Worm (Caenorhabditis elegans) whole organism, late embryonic: ENCODE results near the gene inf-1.
A peak's percentile ranks its signal among the peaks of the same experiment; 100 is the strongest.

ENCODE experiments used
- C08G9.2 ChIP-seq: sonication (generic microtip); optimal IDR thresholded peaks from 2 replicates; lab custom pipeline; 2016; ENCODE audit warnings: mild to moderate bottlenecking, missing genetic modification characterization, moderate library complexity, missing compliant biosample characterization
- ceh-9 ChIP-seq: sonication (generic microtip); optimal IDR thresholded peaks from 2 replicates; lab custom pipeline; 2016; ENCODE audit warnings: mild to moderate bottlenecking, missing genetic modification characterization, inconsistent platforms, missing compliant biosample characterization
- elt-2 ChIP-seq: sonication (generic microtip); optimal IDR thresholded peaks from 2 replicates; lab custom pipeline; 2016; ENCODE audit warnings: missing genetic modification reagents, missing genetic modification characterization, missing compliant biosample characterization
- hlh-13 ChIP-seq: fragments of 200-800 bp; sonication (Bioruptor generic); optimal IDR thresholded peaks from 2 replicates; lab custom pipeline; 2018; ENCODE audit warnings: mild to moderate bottlenecking, missing genetic modification characterization, missing compliant biosample characterization
- lin-11 ChIP-seq: fragments of 200-800 bp; sonication (Bioruptor generic); optimal IDR thresholded peaks from 2 replicates; lab custom pipeline; 2018; ENCODE audit warnings: mild to moderate bottlenecking, missing genetic modification characterization, missing compliant biosample characterization
- nhr-11 ChIP-seq: fragments of 150-350 bp; optimal IDR thresholded peaks from 2 replicates; lab custom pipeline; 2014; ENCODE audit warnings: missing biosample characterization, missing genetic modification characterization
- pha-4 ChIP-seq: fragments of 150-350 bp; optimal IDR thresholded peaks from 2 replicates; lab custom pipeline; 2018; ENCODE audit warnings: missing biosample characterization, missing genetic modification reagents, missing genetic modification characterization
- unc-55 ChIP-seq: sonication (generic microtip); optimal IDR thresholded peaks from 2 replicates; lab custom pipeline; 2017; ENCODE audit warnings: missing biosample characterization, missing genetic modification reagents, missing genetic modification characterization

ce11 chrIII:6895166-6895565 is 34.8 kb upstream of the inf-1 start:
- TF ChIP-seq elt-2 (peak; percentile 68), ceh-9 (no peak), lin-11 (no peak), nhr-11 (tag; lab: Kevin White, UChicago) (no peak), pha-4 (no peak), hlh-13 (no peak), C08G9.2 (tag; lab: Kevin White, UChicago) (no peak), unc-55 (peak; percentile 44)
